Worm (Caenorhabditis elegans): ENCODE data around the gene atrn-1.
A peak's percentile ranks its signal among the peaks of the same experiment; 100 is the strongest.

atrn-1 gene

ce11 chrX:14717782-14718181 is 6.4 kb downstream of the atrn-1 start:
- TF ChIP-seq rcor-1 (GFP tag; IDR thresholded peaks at IDR 0.05) (no peak), snpc-1.1 (tag; optimal IDR thresholded peaks at IDR 0.05; ENCODE audit: insufficient read depth) (peak; percentile 64), T26A5.8 (tag; optimal IDR thresholded peaks at IDR 0.05) (no peak), rpc-1 (optimal IDR thresholded peaks at IDR 0.05) (no peak), rpc-1 (tag; optimal IDR thresholded peaks at IDR 0.05) (peak; percentile 35), snpc-4 (GFP tag; optimal IDR thresholded peaks at IDR 0.05) (peak; percentile 76), snpc-4 (tag; optimal IDR thresholded peaks at IDR 0.05) (peak in 3 of 4 experiments; percentile 46 to 85 (median 73)), Y53F4B.3 (GFP tag; IDR thresholded peaks at IDR 0.05) (no peak), egl-44 (GFP tag; IDR thresholded peaks at IDR 0.05) (no peak), ama-1 (optimal IDR thresholded peaks at IDR 0.05) (no peak), ama-1 (GFP tag; optimal IDR thresholded peaks at IDR 0.05) (no peak)

ce11 chrX:14721098-14721497 is 9.7 kb downstream of the atrn-1 start, which contains the start of gene F33C8.2:
F33C8.2 (plus strand) TSS chrX:14721398.
- TF ChIP-seq F55B11.4 (tag; optimal IDR thresholded peaks at IDR 0.05; ENCODE audit: borderline replicate concordance, insufficient read depth) (no peak), attf-5 (GFP tag; optimal IDR thresholded peaks at IDR 0.05) (no peak), ztf-28 (GFP tag; IDR thresholded peaks at IDR 0.05) (no peak), F33H1.4 (GFP tag; IDR thresholded peaks at IDR 0.05) (no peak), hsf-1 (GFP tag; IDR thresholded peaks at IDR 0.05) (no peak), attf-6 (GFP tag; IDR thresholded peaks at IDR 0.05) (no peak), bed-2 (GFP tag; IDR thresholded peaks at IDR 0.05) (no peak), rcor-1 (GFP tag; IDR thresholded peaks at IDR 0.05) (no peak), dpl-1 (GFP tag; optimal IDR thresholded peaks at IDR 0.05) (no peak)

ce11 chrX:14724139-14724538 is 12.8 kb downstream of the atrn-1 start:
- peak; percentile 94 for TF ChIP-seq hsf-1 (GFP tag; IDR thresholded peaks at IDR 0.05)

ce11 chrX:14724935-14725334 is 13.6 kb downstream of the atrn-1 start:
- no peak for TF ChIP-seq ccch-3 (GFP tag; optimal IDR thresholded peaks at IDR 0.05)
- no peak for TF ChIP-seq F23B12.7 (tag; optimal IDR thresholded peaks at IDR 0.05; ENCODE audit: insufficient read depth)
- TF ChIP-seq K11D2.4 (GFP tag; IDR thresholded peaks at IDR 0.05): 0 out of 2 replicates have a peak, but pooled peaks have one; percentile 43
- TF ChIP-seq ceh-100 (GFP tag; IDR thresholded peaks at IDR 0.05): no peak
- TF ChIP-seq zfh-2 (GFP tag; conservative IDR thresholded peaks at IDR 0.05): peak; percentile 77
- TF ChIP-seq ztf-28 (GFP tag; IDR thresholded peaks at IDR 0.05): no peak

ce11 chrX:14729319-14729718 is 17.9 kb downstream of the atrn-1 start, which contains the start of gene tsp-8:
tsp-8 (minus strand) TSS chrX:14729503.
- TF ChIP-seq B0019.2 (GFP tag; conservative IDR thresholded peaks at IDR 0.05): no peak
- TF ChIP-seq snpc-3.4 (tag; optimal IDR thresholded peaks at IDR 0.05): no peak
- TF ChIP-seq lin-26 (GFP tag; IDR thresholded peaks at IDR 0.05): no peak
- TF ChIP-seq pha-4 (tag; optimal IDR thresholded peaks at IDR 0.05): no peak
- TF ChIP-seq chd-7 (tag; optimal IDR thresholded peaks at IDR 0.05): no peak
- TF ChIP-seq Y95B8A.8 (GFP tag; IDR thresholded peaks at IDR 0.05): no peak
- TF ChIP-seq ztf-26 (tag; optimal IDR thresholded peaks at IDR 0.05): no peak
- no peak for TF ChIP-seq nfyb-1 (GFP tag; IDR thresholded peaks at IDR 0.05)
- TF ChIP-seq aptf-2 (GFP tag; conservative IDR thresholded peaks at IDR 0.05): no peak
- no peak for TF ChIP-seq fkh-3 (tag; optimal IDR thresholded peaks at IDR 0.05)
- TF ChIP-seq Y53G8AR.9 (GFP tag; conservative IDR thresholded peaks at IDR 0.05): no peak

Measured in whole organism, young adult.